Fruit fly (Drosophila melanogaster): ENCODE measurements around the gene pll.

DNA sequence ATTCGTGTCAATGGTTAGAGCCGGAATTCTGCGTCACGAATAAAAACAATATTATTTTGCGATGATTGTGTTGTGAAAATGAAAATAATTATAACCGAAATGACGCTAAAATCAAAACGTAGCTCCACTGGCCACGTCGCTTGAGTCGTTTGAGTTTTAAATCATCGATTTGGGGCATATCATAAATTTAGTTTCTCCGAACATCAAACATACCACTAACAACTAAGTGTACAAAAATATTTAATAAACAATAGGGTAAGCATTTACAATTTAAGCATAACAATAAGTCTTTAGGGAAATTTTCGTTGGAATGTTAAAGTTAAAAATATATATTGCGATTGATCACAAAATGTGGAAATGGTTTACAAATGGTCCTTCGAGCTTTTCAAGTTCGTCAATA, 2.1 kb downstream of the pll start, which contains the start of the genes TTLL6B and TfIIA-L:
- TF ChIP-seq psq (optimal IDR thresholded peaks at IDR 0.05) (no peak), EcR (GFP tag; optimal IDR thresholded peaks at IDR 0.05) (no peak), usp (GFP tag; optimal IDR thresholded peaks at IDR 0.05) (no peak)

Data from whole organism.